Worm (Caenorhabditis elegans): Measurements from ENCODE around the gene srd-25.

ce11 chrV:7601443-7601842 is 30.4 kb upstream of the srd-25 start, which contains the start of gene scl-26:
- TF ChIP-seq C34B4.2 (tag; optimal IDR thresholded peaks at IDR 0.05), result no peak
- TF ChIP-seq unc-62 (GFP tag; optimal IDR thresholded peaks at IDR 0.05), result no peak
- TF ChIP-seq lsy-2 (tag; optimal IDR thresholded peaks at IDR 0.05), result no peak
- no peak for TF ChIP-seq ama-1 (optimal IDR thresholded peaks at IDR 0.05)
- TF ChIP-seq zag-1 (tag; optimal IDR thresholded peaks at IDR 0.05), result no peak
- no peak for TF ChIP-seq elt-2 (tag; optimal IDR thresholded peaks at IDR 0.05)
- no peak for TF ChIP-seq nhr-76 (tag; optimal IDR thresholded peaks at IDR 0.05)
- TF ChIP-seq ceh-8 (GFP tag; optimal IDR thresholded peaks at IDR 0.05), result no peak
- no peak for TF ChIP-seq aly-2 (tag; optimal IDR thresholded peaks at IDR 0.05)
- TF ChIP-seq nhr-20 (tag; optimal IDR thresholded peaks at IDR 0.05), result no peak
- no peak for TF ChIP-seq pag-3 (tag; optimal IDR thresholded peaks at IDR 0.05; ENCODE audit: borderline replicate concordance, insufficient read depth)
- no peak for TF ChIP-seq ztf-11 (tag; optimal IDR thresholded peaks at IDR 0.05)
- no peak for TF ChIP-seq snpc-4 (tag; optimal IDR thresholded peaks at IDR 0.05)
- no peak for TF ChIP-seq grh-1 (GFP tag; IDR thresholded peaks at IDR 0.05)
